Worm (Caenorhabditis elegans) whole organism, L3 larva: Measurements from ENCODE around the gene B0294.1.

Source experiments
- ceh-28 ChIP-seq: fragments of 150-350 bp; optimal IDR thresholded peaks from 2 replicates; lab custom pipeline; 2014; ENCODE audit warnings: missing biosample characterization, missing genetic modification reagents, missing genetic modification characterization
- lin-39 ChIP-seq: fragments of 150-350 bp; optimal IDR thresholded peaks from 2 replicates; lab custom pipeline; 2018; ENCODE audit warnings: missing biosample characterization, missing genetic modification reagents, missing genetic modification characterization

DNA sequence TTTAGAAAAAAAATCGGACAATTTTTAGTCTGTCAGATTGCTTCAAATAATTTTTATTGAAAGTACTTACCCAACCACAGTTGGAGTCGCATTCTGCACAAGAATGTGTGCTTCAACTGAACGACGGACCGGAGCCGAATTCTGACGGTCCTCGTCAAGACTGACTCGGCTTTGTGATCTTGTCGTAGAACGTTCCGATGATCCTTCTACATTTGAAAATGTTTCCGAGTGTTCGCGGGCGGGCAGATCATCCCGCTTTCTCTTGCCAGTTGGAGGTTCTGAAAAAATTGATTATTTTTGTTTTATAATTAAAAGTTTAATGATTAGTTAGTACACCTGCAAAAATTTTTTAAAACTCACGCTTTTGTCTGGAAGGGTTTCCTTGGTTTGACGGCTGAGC is 49.5 kb downstream of the B0294.1 start:
- TF ChIP-seq lin-39 (tag; lab: Kevin White, UChicago) (no peak), ceh-28 (tag; lab: Kevin White, UChicago) (no peak)
